Worm (Caenorhabditis elegans) whole organism, L3 larva: ENCODE results near the gene cest-8.
A peak's percentile ranks its signal among the peaks of the same experiment; 100 is the strongest.

ENCODE experiments used
- R02D3.7 ChIP-seq: fragments of 150-350 bp; optimal IDR thresholded peaks from 2 replicates; lab custom pipeline; 2014; ENCODE audit warnings: missing biosample characterization, missing genetic modification characterization
- ZK546.5 ChIP-seq: sonication (generic microtip); optimal IDR thresholded peaks from 2 replicates; lab custom pipeline; 2017; ENCODE audit warnings: missing biosample characterization, missing genetic modification characterization
- aly-2 ChIP-seq: fragments of 150-350 bp; optimal IDR thresholded peaks from 2 replicates; lab custom pipeline; 2014; ENCODE audit warnings: missing biosample characterization, missing genetic modification characterization
- ceh-16 ChIP-seq: sonication (generic microtip); optimal IDR thresholded peaks from 2 replicates; lab custom pipeline; 2017; ENCODE audit warnings: missing biosample characterization, missing genetic modification characterization
- ceh-28 ChIP-seq: fragments of 150-350 bp; optimal IDR thresholded peaks from 2 replicates; lab custom pipeline; 2014; ENCODE audit warnings: missing biosample characterization, missing genetic modification reagents, missing genetic modification characterization
- ceh-82 ChIP-seq: fragments of 150-350 bp; optimal IDR thresholded peaks from 2 replicates; lab custom pipeline; 2014; ENCODE audit warnings: missing biosample characterization, missing genetic modification characterization
- egl-27 ChIP-seq: sonication (generic microtip); optimal IDR thresholded peaks from 4 replicates; lab custom pipeline; 2017; ENCODE audit warnings: missing biosample characterization, missing genetic modification reagents, missing genetic modification characterization
- elt-1 ChIP-seq: fragments of 150-350 bp; optimal IDR thresholded peaks from 2 replicates; lab custom pipeline; 2014; ENCODE audit warnings: missing biosample characterization, missing genetic modification characterization
- elt-2 ChIP-seq: sonication (generic microtip); optimal IDR thresholded peaks from 2 replicates; lab custom pipeline; 2016; ENCODE audit warnings: missing genetic modification reagents, mild to moderate bottlenecking, missing genetic modification characterization, missing compliant biosample characterization
- elt-3 ChIP-seq, 3 experiments: fragments of 150-350 bp in 1 of 3; sonication (generic microtip) in 2 of 3; optimal IDR thresholded peaks; 2 replicates in 2 of 3; 4 replicates in 1 of 3; lab custom pipeline; 2014 to 2017; ENCODE audit warnings: missing biosample characterization in 3 of 3, missing genetic modification characterization in 3 of 3
- eor-1 ChIP-seq, 2 experiments: fragments of 150-350 bp; optimal IDR thresholded peaks; 2 replicates each; lab custom pipeline; 2014 to 2018; ENCODE audit warnings: missing biosample characterization in 2 of 2, missing genetic modification characterization in 2 of 2
- fkh-10 ChIP-seq: sonication (generic microtip); optimal IDR thresholded peaks from 2 replicates; lab custom pipeline; 2017; ENCODE audit warnings: missing biosample characterization, missing genetic modification reagents, missing genetic modification characterization
- fos-1 ChIP-seq: fragments of 150-350 bp; optimal IDR thresholded peaks from 2 replicates; lab custom pipeline; 2014; ENCODE audit warnings: missing biosample characterization, missing genetic modification characterization
- hmg-11 ChIP-seq: sonication (generic microtip); optimal IDR thresholded peaks from 2 replicates; lab custom pipeline; 2016; ENCODE audit warnings: missing genetic modification characterization, missing compliant biosample characterization
- jun-1 ChIP-seq: fragments of 150-350 bp; optimal IDR thresholded peaks from 2 replicates; lab custom pipeline; 2014; ENCODE audit warnings: missing biosample characterization, missing genetic modification reagents, missing genetic modification characterization
- lin-15B ChIP-seq: fragments of 150-350 bp; optimal IDR thresholded peaks from 2 replicates; lab custom pipeline; 2014; ENCODE audit warnings: missing biosample characterization, missing genetic modification characterization
- lin-39 ChIP-seq: fragments of 150-350 bp; optimal IDR thresholded peaks from 2 replicates; lab custom pipeline; 2018; ENCODE audit warnings: missing biosample characterization, missing genetic modification reagents, missing genetic modification characterization
- lsy-12 ChIP-seq: sonication (generic microtip); optimal IDR thresholded peaks from 2 replicates; lab custom pipeline; 2016; ENCODE audit warnings: mild to moderate bottlenecking, missing genetic modification characterization, missing compliant biosample characterization
- mdl-1 ChIP-seq: fragments of 150-350 bp; optimal IDR thresholded peaks from 2 replicates; lab custom pipeline; 2014; ENCODE audit warnings: missing biosample characterization, missing genetic modification characterization
- mml-1 ChIP-seq: fragments of 150-350 bp; sonication (generic microtip); optimal IDR thresholded peaks from 3 replicates; lab custom pipeline; 2014; ENCODE audit warnings: missing biosample characterization, missing genetic modification characterization
- nfya-1 ChIP-seq: sonication (generic microtip); optimal IDR thresholded peaks from 2 replicates; lab custom pipeline; 2017; ENCODE audit warnings: missing genetic modification characterization, mild to moderate bottlenecking, missing compliant biosample characterization, antibody characterized with exemption, moderate library complexity; ENCODE audit not compliant: insufficient read depth
- nhr-11 ChIP-seq: fragments of 150-350 bp; optimal IDR thresholded peaks from 2 replicates; lab custom pipeline; 2014; ENCODE audit warnings: missing biosample characterization, missing genetic modification characterization
- nhr-25 ChIP-seq: sonication (generic microtip); optimal IDR thresholded peaks from 2 replicates; lab custom pipeline; 2017; ENCODE audit warnings: missing biosample characterization, missing genetic modification characterization
- nhr-28 ChIP-seq: fragments of 150-350 bp; optimal IDR thresholded peaks from 2 replicates; lab custom pipeline; 2014; ENCODE audit warnings: missing biosample characterization, missing genetic modification characterization
- nhr-43 ChIP-seq: sonication (generic microtip); optimal IDR thresholded peaks from 2 replicates; lab custom pipeline; 2016; ENCODE audit warnings: mild to moderate bottlenecking, missing genetic modification characterization, missing compliant biosample characterization; ENCODE audit not compliant: poor library complexity, severe bottlenecking
- nhr-67 ChIP-seq: fragments of 150-350 bp; optimal IDR thresholded peaks from 2 replicates; lab custom pipeline; 2014; ENCODE audit warnings: missing biosample characterization, missing genetic modification characterization
- nhr-77 ChIP-seq: fragments of 150-350 bp; optimal IDR thresholded peaks from 2 replicates; lab custom pipeline; 2014; ENCODE audit warnings: missing biosample characterization, missing genetic modification characterization
- pha-4 ChIP-seq: fragments of 150-350 bp; optimal IDR thresholded peaks from 2 replicates; lab custom pipeline; 2014; ENCODE audit warnings: missing biosample characterization, missing genetic modification reagents, missing genetic modification characterization
- pqm-1 ChIP-seq: fragments of 150-350 bp; optimal IDR thresholded peaks from 2 replicates; lab custom pipeline; 2017; ENCODE audit warnings: missing biosample characterization, missing genetic modification characterization, inconsistent platforms
- sea-2 ChIP-seq: fragments of 150-350 bp; sonication (generic microtip); optimal IDR thresholded peaks from 4 replicates; lab custom pipeline; 2014; ENCODE audit warnings: missing biosample characterization, missing genetic modification reagents, missing genetic modification characterization
- tbx-2 ChIP-seq: sonication (generic microtip); optimal IDR thresholded peaks from 2 replicates; lab custom pipeline; 2016; ENCODE audit warnings: mild to moderate bottlenecking, missing genetic modification characterization, missing compliant biosample characterization
- unc-62 ChIP-seq: fragments of 150-350 bp; sonication (generic microtip); optimal IDR thresholded peaks from 4 replicates; lab custom pipeline; 2014; ENCODE audit warnings: missing biosample characterization, missing genetic modification reagents, missing genetic modification characterization
- zag-1 ChIP-seq: fragments of 150-350 bp; optimal IDR thresholded peaks from 2 replicates; lab custom pipeline; 2014; ENCODE audit warnings: missing biosample characterization, missing genetic modification characterization
- ztf-11 ChIP-seq: fragments of 150-350 bp; optimal IDR thresholded peaks from 2 replicates; lab custom pipeline; 2014; ENCODE audit warnings: missing biosample characterization, missing genetic modification characterization
- ztf-4 ChIP-seq: fragments of 150-350 bp; optimal IDR thresholded peaks from 2 replicates; lab custom pipeline; 2014; ENCODE audit warnings: missing biosample characterization, missing genetic modification characterization

Gene cest-8

ce11 chrX:12229651-12230050 is 10.2 kb downstream of the cest-8 start, which contains the start of gene cest-7:
TSS of gene cest-7 (plus strand) at chrX:12229951.
- TF ChIP-seq ceh-82 = no peak
- TF ChIP-seq ZK546.5 (tag; lab: Kevin White, UChicago) = no peak
- no peak for TF ChIP-seq fkh-10
- no peak for TF ChIP-seq nhr-25
- TF ChIP-seq aly-2 = no peak
- no peak for TF ChIP-seq R02D3.7 (tag; lab: Kevin White, UChicago)
- no peak for TF ChIP-seq nfya-1
- no peak for TF ChIP-seq eor-1 (tag; optimal IDR thresholded peaks at IDR 0.05; lab: Kevin White, UChicago)
- no peak for TF ChIP-seq nhr-77 (tag; lab: Kevin White, UChicago)
- no peak for TF ChIP-seq ztf-11
- TF ChIP-seq elt-1 (tag; lab: Kevin White, UChicago) = no peak
- TF ChIP-seq zag-1 (tag; lab: Kevin White, UChicago) = no peak
- no peak for TF ChIP-seq lin-15B
- TF ChIP-seq pha-4 (tag; lab: Kevin White, UChicago) = no peak
- TF ChIP-seq, all 47 proteins: peak for 0

- TF ChIP-seq nhr-25 = no peak
- peak; percentile 5 for TF ChIP-seq pqm-1
- no peak for TF ChIP-seq lin-15B
- TF ChIP-seq elt-2 (tag; lab: Kevin White, UChicago) = peak; percentile 74
Measured at ce11 chrX:12230357-12230756, 10.9 kb downstream of the cest-8 start.

- peak; percentile 37 for TF ChIP-seq pha-4 (tag; lab: Kevin White, UChicago)
- TF ChIP-seq elt-2 (tag; lab: Kevin White, UChicago) = peak; percentile 33
- TF ChIP-seq nfya-1 = no peak
- peak; percentile 41 for TF ChIP-seq pqm-1
- TF ChIP-seq nhr-43 (tag; lab: Kevin White, UChicago) = no peak
- no peak for TF ChIP-seq sea-2 (GFP tag; lab: Kevin White, UChicago)
- TF ChIP-seq tbx-2 (tag; lab: Kevin White, UChicago) = no peak
- no peak for TF ChIP-seq fos-1
- TF ChIP-seq lsy-12 (tag; lab: Kevin White, UChicago) = no peak
Measured at ce11 chrX:12234424-12234823, 15.0 kb downstream of the cest-8 start.

- TF ChIP-seq hmg-11 (tag; lab: Kevin White, UChicago) = no peak
Measured at ce11 chrX:12235388-12235787, 15.9 kb downstream of the cest-8 start, which contains the start of gene C23H4.6. TSS of gene C23H4.6 (plus strand) at chrX:12235606.

- TF ChIP-seq nhr-28 (no peak), eor-1 (tag; optimal IDR thresholded peaks at IDR 0.05; lab: Kevin White, UChicago) (no peak), elt-2 (tag; lab: Kevin White, UChicago) (peak; percentile 37), mml-1 (no peak), pqm-1 (peak; percentile 50), pha-4 (tag; lab: Kevin White, UChicago) (peak; percentile 53)
Measured at ce11 chrX:12241457-12241856, 22.0 kb downstream of the cest-8 start, which contains the start of gene cest-3. TSS of gene cest-3 (plus strand) at chrX:12241646.

- TF ChIP-seq elt-2 (tag; lab: Kevin White, UChicago) (peak; percentile 39), nhr-43 (tag; lab: Kevin White, UChicago) (no peak)
Measured at ce11 chrX:12242902-12243301, 23.4 kb downstream of the cest-8 start.

- TF ChIP-seq pqm-1 (no peak), lin-15B (no peak), ceh-28 (tag; lab: Kevin White, UChicago) (no peak), elt-3 (tag; optimal IDR thresholded peaks at IDR 0.05; lab: Kevin White, UChicago) (no peak), nfya-1 (no peak), unc-62 (GFP tag; lab: Kevin White, UChicago) (no peak), fkh-10 (no peak), sea-2 (GFP tag; lab: Kevin White, UChicago) (no peak), ztf-4 (no peak), egl-27 (no peak), nhr-67 (tag; lab: Kevin White, UChicago) (no peak), mdl-1 (no peak), jun-1 (tag; lab: Kevin White, UChicago) (no peak), nhr-77 (tag; lab: Kevin White, UChicago) (no peak), nhr-11 (tag; lab: Kevin White, UChicago) (no peak), lin-39 (tag; lab: Kevin White, UChicago) (no peak), ceh-16 (tag; lab: Kevin White, UChicago) (no peak)
Measured at ce11 chrX:12248140-12248539, 28.7 kb downstream of the cest-8 start.
